Worm (Caenorhabditis elegans) whole organism, L1 larva: ENCODE results near the gene F58G6.7.

ENCODE experiments used
- ama-1 ChIP-seq: fragments of 150-350 bp; optimal IDR thresholded peaks from 2 replicates; lab custom pipeline; 2014
- irx-1 ChIP-seq: sonication (generic microtip); optimal IDR thresholded peaks from 2 replicates; lab custom pipeline; 2016; ENCODE audit warnings: missing genetic modification characterization, missing compliant biosample characterization

DNA sequence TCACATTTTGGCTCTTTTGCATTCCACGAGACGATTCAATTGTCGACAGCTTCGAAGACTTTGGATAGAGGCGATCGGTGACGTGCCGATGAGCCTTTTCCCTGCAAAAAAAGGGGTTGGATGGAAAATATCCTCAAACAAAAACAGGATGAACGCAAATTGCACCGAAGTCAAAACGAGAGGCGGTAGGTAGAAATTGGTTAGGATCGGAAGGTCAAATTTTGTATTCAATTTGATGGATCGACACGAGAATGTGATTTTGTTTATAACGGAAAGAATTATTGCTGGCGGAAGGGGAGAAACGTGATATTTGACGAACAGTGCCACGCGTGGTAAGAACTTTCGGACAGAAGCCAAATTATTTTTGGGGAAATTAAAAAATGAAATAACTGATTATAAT is 19.3 kb upstream of the F58G6.7 start, which contains the start of gene mca-1:
- TF ChIP-seq irx-1 (tag; lab: Kevin White, UChicago) (no peak), ama-1 (lab: Kevin White, UChicago) (no peak)
